Fruit fly (Drosophila melanogaster) whole organism, embryonic: ENCODE results near the gene CG34435.

ENCODE experiments used
- Abd-B ChIP-seq: fragments of 200-800 bp; sonication (Bioruptor generic); optimal IDR thresholded peaks from 2 replicates; lab custom pipeline; 2018; ENCODE audit warnings: missing biosample characterization, mild to moderate bottlenecking, missing genetic modification characterization, moderate library complexity
- Ada2b ChIP-seq: fragments of 200-800 bp; sonication (Bioruptor generic); IDR thresholded peaks from 2 replicates; pipeline ENCODE4 v1.3.6; 2022; ENCODE audit warnings: missing biosample characterization, missing genetic modification characterization
- B-H1 ChIP-seq: fragments of 200-800 bp; sonication (Bioruptor generic); IDR thresholded peaks from 3 replicates; pipeline ENCODE4 v1.3.6; 2022; ENCODE audit warnings: missing biosample characterization, missing genetic modification characterization
- BtbVII ChIP-seq: fragments of 200-800 bp; sonication (Bioruptor generic); optimal IDR thresholded peaks from 3 replicates; lab custom pipeline; 2017; ENCODE audit warnings: missing biosample characterization, mild to moderate bottlenecking, missing genetic modification characterization
- CG10462 ChIP-seq: fragments of 200-800 bp; sonication (Bioruptor generic); optimal IDR thresholded peaks from 2 replicates; lab custom pipeline; 2016; ENCODE audit warnings: missing biosample characterization, missing genetic modification characterization
- CG10959 ChIP-seq: fragments of 200-800 bp; sonication (Bioruptor generic); IDR thresholded peaks from 2 replicates; pipeline ENCODE4 v1.3.6; 2022; ENCODE audit warnings: missing biosample characterization, missing genetic modification characterization
- CG10979 ChIP-seq: fragments of 200-800 bp; sonication (Bioruptor generic); optimal IDR thresholded peaks from 2 replicates; lab custom pipeline; 2018; ENCODE audit warnings: missing biosample characterization, mild to moderate bottlenecking, missing genetic modification characterization, moderate library complexity
- CG11696 ChIP-seq: fragments of 200-800 bp; sonication (Bioruptor generic); IDR thresholded peaks from 2 replicates; pipeline ENCODE4 v1.3.6; 2022; ENCODE audit warnings: missing biosample characterization, missing genetic modification characterization
- CG12236 ChIP-seq: fragments of 200-800 bp; sonication (Bioruptor generic); optimal IDR thresholded peaks from 2 replicates; lab custom pipeline; 2016; ENCODE audit warnings: missing biosample characterization, missing genetic modification characterization
- CG13424 ChIP-seq: fragments of 200-800 bp; sonication (Bioruptor generic); optimal IDR thresholded peaks from 2 replicates; lab custom pipeline; 2019; ENCODE audit warnings: missing biosample characterization, mild to moderate bottlenecking, missing genetic modification characterization, moderate library complexity
- CG14014 ChIP-seq: fragments of 200-800 bp; sonication (Bioruptor generic); IDR thresholded peaks from 2 replicates; pipeline ENCODE4 v1.3.6; 2022; ENCODE audit warnings: missing biosample characterization, missing genetic modification characterization
- CG14050 ChIP-seq: fragments of 200-800 bp; sonication (Bioruptor generic); IDR thresholded peaks from 3 replicates; pipeline ENCODE4 v1.3.6; 2022; ENCODE audit warnings: missing biosample characterization, missing genetic modification characterization
- CG14667 ChIP-seq: fragments of 200-800 bp; sonication (Bioruptor generic); IDR thresholded peaks from 2 replicates; pipeline ENCODE4 v1.3.6; 2022; ENCODE audit warnings: missing biosample characterization, missing genetic modification characterization
- CG15269 ChIP-seq: fragments of 200-800 bp; sonication (Bioruptor generic); optimal IDR thresholded peaks from 2 replicates; lab custom pipeline; 2018; ENCODE audit warnings: missing biosample characterization, mild to moderate bottlenecking, missing genetic modification characterization, moderate library complexity
- CG16815 ChIP-seq: fragments of 200-800 bp; sonication (Bioruptor generic); optimal IDR thresholded peaks from 3 replicates; lab custom pipeline; 2017; ENCODE audit warnings: missing biosample characterization, mild to moderate bottlenecking, missing genetic modification characterization
- CG17186 ChIP-seq: fragments of 200-800 bp; sonication (Bioruptor generic); optimal IDR thresholded peaks from 3 replicates; lab custom pipeline; 2017; ENCODE audit warnings: missing biosample characterization, missing genetic modification reagents, missing genetic modification characterization
- CG18262 ChIP-seq: fragments of 200-800 bp; optimal IDR thresholded peaks from 3 replicates; lab custom pipeline; 2019; ENCODE audit warnings: missing biosample characterization, mild to moderate bottlenecking, missing genetic modification characterization, moderate library complexity
- CG31365 ChIP-seq: fragments of 200-800 bp; sonication (Bioruptor generic); optimal IDR thresholded peaks from 2 replicates; lab custom pipeline; 2018; ENCODE audit warnings: missing biosample characterization, mild to moderate bottlenecking, missing genetic modification characterization
- CG3407 ChIP-seq: fragments of 200-800 bp; sonication (Bioruptor generic); optimal IDR thresholded peaks from 2 replicates; lab custom pipeline; 2018; ENCODE audit warnings: missing biosample characterization, mild to moderate bottlenecking, missing genetic modification characterization
- CG4730 ChIP-seq: fragments of 200-800 bp; sonication (Bioruptor generic); IDR thresholded peaks from 2 replicates; pipeline ENCODE4 v1.3.6; 2022; ENCODE audit warnings: missing biosample characterization, missing genetic modification characterization
- CG6654 ChIP-seq: fragments of 200-800 bp; sonication (Bioruptor generic); optimal IDR thresholded peaks from 2 replicates; lab custom pipeline; 2017; ENCODE audit warnings: missing biosample characterization, mild to moderate bottlenecking, missing genetic modification characterization
- CG6813 ChIP-seq: fragments of 200-800 bp; sonication (Bioruptor generic); optimal IDR thresholded peaks from 2 replicates; lab custom pipeline; 2017; ENCODE audit warnings: missing biosample characterization, missing genetic modification characterization, mild to moderate bottlenecking, moderate library complexity, missing genetic modification reagents
- CG7839 ChIP-seq: fragments of 200-800 bp; sonication (Bioruptor generic); optimal IDR thresholded peaks from 3 replicates; lab custom pipeline; 2018; ENCODE audit warnings: missing biosample characterization, mild to moderate bottlenecking, missing genetic modification characterization, moderate library complexity
- CG8290 ChIP-seq, 3 experiments: fragments of 200-800 bp; sonication (Bioruptor generic); optimal IDR thresholded peaks; 2 replicates each; lab custom pipeline; 2016 to 2019; ENCODE audit warnings: missing biosample characterization in 3 of 3, missing genetic modification characterization in 3 of 3, mild to moderate bottlenecking in 2 of 3, moderate library complexity in 1 of 3
- CG8944 ChIP-seq: fragments of 200-800 bp; sonication (Bioruptor generic); optimal IDR thresholded peaks from 3 replicates; lab custom pipeline; 2016; ENCODE audit warnings: missing biosample characterization, missing genetic modification characterization
- Dll ChIP-seq: fragments of 200-800 bp; sonication (Bioruptor generic); IDR thresholded peaks from 4 replicates; pipeline ENCODE4 v1.3.6; 2022; ENCODE audit warnings: missing biosample characterization, missing genetic modification characterization; ENCODE audit not compliant: partially characterized antibody
- ERR ChIP-seq: fragments of 200-800 bp; sonication (Bioruptor generic); optimal IDR thresholded peaks from 2 replicates; lab custom pipeline; 2016; ENCODE audit warnings: missing biosample characterization, missing genetic modification characterization
- Eip74EF ChIP-seq, 2 experiments: fragments of 200-800 bp in 1 of 2; fragments of >200 bp in 1 of 2; sonication (Bioruptor generic) in 1 of 2; optimal IDR thresholded peaks; 2 replicates each; lab custom pipeline; 2017 to 2019; ENCODE audit warnings: missing biosample characterization in 2 of 2, missing genetic modification characterization in 2 of 2, mild to moderate bottlenecking in 1 of 2, moderate library complexity in 1 of 2
- H15 ChIP-seq: fragments of 200-800 bp; sonication (Bioruptor generic); IDR thresholded peaks from 3 replicates; pipeline ENCODE4 v1.3.6; 2022; ENCODE audit warnings: missing biosample characterization, missing genetic modification characterization
- H2.0 ChIP-seq: fragments of 200-800 bp; sonication (Bioruptor generic); IDR thresholded peaks from 2 replicates; pipeline ENCODE4 v1.3.6; 2022; ENCODE audit warnings: missing biosample characterization, missing genetic modification characterization
- Hr78 ChIP-seq, 2 experiments: fragments of 200-800 bp in 1 of 2; fragments of >200 bp in 1 of 2; sonication (Bioruptor generic) in 1 of 2; optimal IDR thresholded peaks; 2 replicates each; lab custom pipeline; 2017 to 2019; ENCODE audit warnings: missing biosample characterization in 2 of 2, missing genetic modification characterization in 2 of 2, mild to moderate bottlenecking in 1 of 2, moderate library complexity in 1 of 2
- NC2α ChIP-seq: fragments of 200-800 bp; sonication (Bioruptor generic); optimal IDR thresholded peaks from 2 replicates; lab custom pipeline; 2016; ENCODE audit warnings: missing biosample characterization, missing genetic modification characterization
- Oli ChIP-seq: fragments of 200-800 bp; sonication (Bioruptor generic); optimal IDR thresholded peaks from 2 replicates; lab custom pipeline; 2018; ENCODE audit warnings: missing biosample characterization, mild to moderate bottlenecking, missing genetic modification characterization, moderate library complexity
- Xrp1 ChIP-seq: fragments of 200-800 bp; sonication (Bioruptor generic); IDR thresholded peaks from 2 replicates; pipeline ENCODE4 v1.3.6; 2022; ENCODE audit warnings: missing biosample characterization, missing genetic modification characterization
- bsh ChIP-seq, 2 experiments: fragments of 200-800 bp; sonication (Bioruptor generic); optimal IDR thresholded peaks; 2 replicates each; lab custom pipeline; 2017 to 2018; ENCODE audit warnings: mild to moderate bottlenecking in 2 of 2, missing biosample characterization in 2 of 2, missing genetic modification characterization in 2 of 2, moderate library complexity in 1 of 2
- chinmo ChIP-seq: fragments of 200-800 bp; sonication (Bioruptor generic); IDR thresholded peaks from 4 replicates; pipeline ENCODE4 v1.3.6; 2022; ENCODE audit warnings: missing biosample characterization, missing genetic modification characterization; ENCODE audit not compliant: partially characterized antibody
- chm ChIP-seq: fragments of 200-800 bp; sonication (Bioruptor generic); IDR thresholded peaks from 2 replicates; pipeline ENCODE4 v1.3.6; 2022; ENCODE audit warnings: missing biosample characterization, missing genetic modification characterization
- ci ChIP-seq: fragments of 200-800 bp; sonication (Bioruptor generic); IDR thresholded peaks from 3 replicates; pipeline ENCODE4 v1.3.6; 2022; ENCODE audit warnings: missing biosample characterization, missing genetic modification characterization
- crol ChIP-seq: fragments of 200-800 bp; sonication (Bioruptor generic); IDR thresholded peaks from 2 replicates; pipeline ENCODE4 v1.3.6; 2022; ENCODE audit warnings: missing biosample characterization, missing genetic modification characterization
- dpn ChIP-seq, 2 experiments: fragments of 200-800 bp; sonication (Bioruptor generic); optimal IDR thresholded peaks; 3 replicates each; lab custom pipeline; 2016; ENCODE audit warnings: missing biosample characterization in 2 of 2, missing genetic modification characterization in 2 of 2
- en ChIP-seq: fragments of 200-800 bp; sonication (Bioruptor generic); optimal IDR thresholded peaks from 2 replicates; lab custom pipeline; 2016; ENCODE audit warnings: missing biosample characterization, missing genetic modification characterization
- kay ChIP-seq: fragments of 200-800 bp; sonication (Bioruptor generic); optimal IDR thresholded peaks from 2 replicates; lab custom pipeline; 2016; ENCODE audit warnings: missing biosample characterization, missing genetic modification characterization
- lola ChIP-seq, 3 experiments: fragments of >200 bp in 2 of 3; fragments of 200-800 bp in 1 of 3; sonication (Bioruptor generic) in 1 of 3; optimal IDR thresholded peaks; 2 replicates each; lab custom pipeline; 2017 to 2019; ENCODE audit warnings: missing biosample characterization in 3 of 3, missing genetic modification characterization in 3 of 3, mild to moderate bottlenecking in 1 of 3, moderate library complexity in 1 of 3
- pros ChIP-seq: fragments of 200-800 bp; sonication (Bioruptor generic); optimal IDR thresholded peaks from 3 replicates; lab custom pipeline; 2019; ENCODE audit warnings: missing biosample characterization, mild to moderate bottlenecking, missing genetic modification characterization, moderate library complexity
- pum ChIP-seq: fragments of 200-800 bp; sonication (Bioruptor generic); optimal IDR thresholded peaks from 2 replicates; lab custom pipeline; 2016; ENCODE audit warnings: missing biosample characterization, missing genetic modification characterization
- row ChIP-seq: fragments of 200-800 bp; sonication (Bioruptor generic); IDR thresholded peaks from 3 replicates; pipeline ENCODE4 v1.3.6; 2022; ENCODE audit warnings: missing biosample characterization, missing genetic modification characterization
- salm ChIP-seq: fragments of 200-800 bp; sonication (Bioruptor generic); optimal IDR thresholded peaks from 2 replicates; lab custom pipeline; 2018; ENCODE audit warnings: missing biosample characterization, mild to moderate bottlenecking, missing genetic modification characterization
- vfl ChIP-seq: fragments of 200-800 bp; sonication (Bioruptor generic); optimal IDR thresholded peaks from 2 replicates; lab custom pipeline; 2016; ENCODE audit warnings: missing biosample characterization, missing genetic modification characterization
- z ChIP-seq: fragments of 200-800 bp; sonication (Bioruptor generic); IDR thresholded peaks from 3 replicates; pipeline ENCODE4 v1.3.6; 2022; ENCODE audit warnings: missing biosample characterization, missing genetic modification characterization

Gene CG34435

DNA sequence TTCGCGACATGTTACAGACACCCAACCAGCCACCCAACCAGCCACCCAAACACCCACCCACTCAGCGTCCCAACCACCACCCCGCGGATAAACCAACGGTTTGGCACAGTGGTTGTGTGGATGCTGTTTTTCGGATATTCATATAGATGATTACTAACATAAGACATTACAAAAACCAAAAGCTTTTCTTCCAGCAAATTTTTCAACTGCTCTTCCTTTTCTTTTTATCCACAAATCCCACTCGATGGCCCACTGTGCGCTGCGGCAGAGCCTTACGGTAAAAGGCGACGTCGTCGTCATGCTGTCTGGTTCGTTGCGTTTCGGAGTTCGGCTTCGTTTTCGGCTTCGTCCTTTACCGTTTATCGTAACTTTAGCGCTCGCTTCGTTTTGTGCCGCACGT is 24.3 kb upstream of the CG34435 start (continued):
- TF ChIP-seq crol (peak; percentile 55), dpn (GFP tag; optimal IDR thresholded peaks at IDR 0.05; lab: Kevin White, UChicago) (peak; percentile 25 to 27), CG7839 (tag; lab: Kevin White, UChicago) (peak; percentile 63), CG13424 (tag; lab: Kevin White, UChicago) (peak; percentile 56), H2.0 (peak; percentile 47; the same call in 1 of the 2 replicates), ERR (GFP tag; lab: Kevin White, UChicago) (peak; percentile 47), ci (GFP tag; lab: Robert Waterston, UW) (peak; percentile 84; the same call in 2 of the 3 replicates), BtbVII (GFP tag; lab: Kevin White, UChicago) (peak; percentile 62), CG8290 (GFP tag; optimal IDR thresholded peaks at IDR 0.05; lab: Kevin White, UChicago) (no peak), CG8290 (tag; optimal IDR thresholded peaks at IDR 0.05; lab: Kevin White, UChicago) (peak in 1 of 2 experiments; percentile 52), CG14014 (GFP tag; lab: Robert Waterston, UW) (peak; percentile 82), row (GFP tag; lab: Robert Waterston, UW) (peak; percentile 82), bsh (GFP tag; optimal IDR thresholded peaks at IDR 0.05; lab: Kevin White, UChicago) (peak in 1 of 2 experiments; percentile 70), Xrp1 (GFP tag; lab: Robert Waterston, UW) (peak; percentile 81), z (GFP tag; lab: Robert Waterston, UW) (no peak), chm (GFP tag; lab: Robert Waterston, UW) (peak; percentile 69), CG10959 (GFP tag; lab: Robert Waterston, UW) (peak; percentile 45; the same call in 1 of the 2 replicates), chinmo (no peak), pum (GFP tag; lab: Kevin White, UChicago) (peak; percentile 16), CG4730 (GFP tag; lab: Robert Waterston, UW) (peak; percentile 40; the same call in 1 of the 2 replicates), B-H1 (GFP tag; lab: Robert Waterston, UW) (peak; percentile 51; the same call in 2 of the 3 replicates), vfl (GFP tag; lab: Kevin White, UChicago) (peak; percentile 39), CG11696 (GFP tag; lab: Robert Waterston, UW) (0 out of 2 replicates have a peak, but pooled peaks have one; percentile 16), lola (GFP tag; optimal IDR thresholded peaks at IDR 0.05; lab: Kevin White, UChicago) (peak in 1 of 3 experiments; percentile 18), CG15269 (tag; lab: Kevin White, UChicago) (peak; percentile 58), en (no peak), CG10979 (tag; lab: Kevin White, UChicago) (peak; percentile 47), CG18262 (tag; lab: Kevin White, UChicago) (peak; percentile 28), Eip74EF (GFP tag; optimal IDR thresholded peaks at IDR 0.05; lab: Kevin White, UChicago) (no peak), CG17186 (GFP tag; lab: Kevin White, UChicago) (no peak), H15 (peak; percentile 22; the same call in 1 of the 3 replicates), Dll (GFP tag; lab: Robert Waterston, UW) (no peak), CG31365 (tag; lab: Kevin White, UChicago) (peak; percentile 8), CG3407 (GFP tag; lab: Kevin White, UChicago) (no peak), CG12236 (GFP tag; lab: Kevin White, UChicago) (no peak), CG10462 (GFP tag; lab: Kevin White, UChicago) (peak; percentile 9), CG16815 (GFP tag; lab: Kevin White, UChicago) (peak; percentile 27), CG6654 (GFP tag; lab: Kevin White, UChicago) (peak; percentile 40), Hr78 (GFP tag; optimal IDR thresholded peaks at IDR 0.05; lab: Kevin White, UChicago) (no peak), NC2α (GFP tag; lab: Kevin White, UChicago) (no peak), pros (GFP tag; lab: Kevin White, UChicago) (no peak), CG14667 (GFP tag; lab: Robert Waterston, UW) (peak; percentile 53), kay (GFP tag; lab: Kevin White, UChicago) (no peak), CG6813 (GFP tag; lab: Kevin White, UChicago) (peak; percentile 40), Abd-B (GFP tag; lab: Kevin White, UChicago) (no peak), Oli (tag; lab: Kevin White, UChicago) (peak; percentile 52), CG14050 (peak; percentile 57; the same call in 2 of the 3 replicates), Ada2b (GFP tag; lab: Robert Waterston, UW) (peak; percentile 53; the same call in 1 of the 2 replicates), CG8944 (peak; percentile 14), salm (tag; lab: Kevin White, UChicago) (peak; percentile 12)
